Fruit fly (Drosophila melanogaster) whole organism, adult: ENCODE results near the gene CG17826.

Experiments
- CG11617 ChIP-seq: fragments of 200-800 bp; sonication (Bioruptor generic); optimal IDR thresholded peaks from 2 replicates; lab custom pipeline; 2017; ENCODE audit warnings: mild to moderate bottlenecking, missing biosample characterization, missing genetic modification reagents, missing genetic modification characterization
- CG12768 ChIP-seq: fragments of 200-800 bp; sonication (Bioruptor generic); optimal IDR thresholded peaks from 2 replicates; lab custom pipeline; 2017; ENCODE audit warnings: missing biosample characterization, missing genetic modification characterization, mild to moderate bottlenecking, moderate library complexity, missing genetic modification reagents
- CG14711 ChIP-seq: fragments of 200-800 bp; sonication (Bioruptor generic); optimal IDR thresholded peaks from 2 replicates; lab custom pipeline; 2018; ENCODE audit warnings: missing biosample characterization, mild to moderate bottlenecking, missing genetic modification characterization, moderate library complexity
- CG1620 ChIP-seq: fragments of 200-800 bp; sonication (Bioruptor generic); optimal IDR thresholded peaks from 2 replicates; lab custom pipeline; 2016; ENCODE audit warnings: missing biosample characterization, missing genetic modification characterization
- CG33017 ChIP-seq: fragments of 200-800 bp; sonication (Bioruptor generic); optimal IDR thresholded peaks from 2 replicates; lab custom pipeline; 2018; ENCODE audit warnings: missing biosample characterization, mild to moderate bottlenecking, missing genetic modification characterization, moderate library complexity
- CG5204 ChIP-seq: fragments of 200-800 bp; sonication (Bioruptor generic); optimal IDR thresholded peaks from 2 replicates; lab custom pipeline; 2016; ENCODE audit warnings: missing biosample characterization, missing genetic modification characterization
- CG7045 ChIP-seq: fragments of 200-800 bp; sonication (Bioruptor generic); optimal IDR thresholded peaks from 2 replicates; lab custom pipeline; 2017; ENCODE audit warnings: missing biosample characterization, mild to moderate bottlenecking, missing genetic modification characterization
- CG7101 ChIP-seq: fragments of 200-800 bp; sonication (Bioruptor generic); optimal IDR thresholded peaks from 2 replicates; lab custom pipeline; 2018; ENCODE audit warnings: missing biosample characterization, mild to moderate bottlenecking, missing genetic modification characterization, moderate library complexity
- Clk ChIP-seq: fragments of 200-800 bp; sonication (Bioruptor generic); optimal IDR thresholded peaks from 2 replicates; lab custom pipeline; 2017; ENCODE audit warnings: missing biosample characterization, missing genetic modification characterization
- Crg-1 ChIP-seq: fragments of 200-800 bp; sonication (Bioruptor generic); optimal IDR thresholded peaks from 2 replicates; lab custom pipeline; 2016; ENCODE audit warnings: missing biosample characterization, missing genetic modification characterization
- Hr96 ChIP-seq: fragments of 200-800 bp; sonication (Bioruptor generic); optimal IDR thresholded peaks from 2 replicates; lab custom pipeline; 2016; ENCODE audit warnings: missing biosample characterization, missing genetic modification characterization
- Mnt ChIP-seq: fragments of 200-800 bp; sonication (Bioruptor generic); optimal IDR thresholded peaks from 2 replicates; lab custom pipeline; 2016; ENCODE audit warnings: missing biosample characterization, mild to moderate bottlenecking, missing genetic modification characterization
- bab1 ChIP-seq: fragments of 200-800 bp; sonication (Bioruptor generic); optimal IDR thresholded peaks from 3 replicates; lab custom pipeline; 2019; ENCODE audit warnings: missing biosample characterization, mild to moderate bottlenecking, missing genetic modification characterization, moderate library complexity
- cic ChIP-seq: fragments of 200-800 bp; sonication (Bioruptor generic); optimal IDR thresholded peaks from 2 replicates; lab custom pipeline; 2017; ENCODE audit warnings: missing biosample characterization, mild to moderate bottlenecking, missing genetic modification characterization, moderate library complexity
- cnc ChIP-seq, 2 experiments: fragments of >200 bp; optimal IDR thresholded peaks; 2 replicates each; lab custom pipeline; 2017
- kay ChIP-seq: fragments of 200-800 bp; sonication (Bioruptor generic); peaks from one replicate; lab custom pipeline; 2016; ENCODE audit warnings: missing biosample characterization, missing genetic modification characterization, borderline replicate concordance
- ovo ChIP-seq: fragments of 200-800 bp; sonication (Bioruptor generic); optimal IDR thresholded peaks from 2 replicates; lab custom pipeline; 2016; ENCODE audit warnings: missing biosample characterization, missing genetic modification characterization
- pad ChIP-seq: fragments of 200-800 bp; sonication (Bioruptor generic); optimal IDR thresholded peaks from 3 replicates; lab custom pipeline; 2017; ENCODE audit warnings: missing biosample characterization, missing genetic modification characterization, mild to moderate bottlenecking, moderate library complexity, missing genetic modification reagents
- tj ChIP-seq: fragments of 200-800 bp; sonication (Bioruptor generic); optimal IDR thresholded peaks from 3 replicates; lab custom pipeline; 2017; ENCODE audit warnings: missing biosample characterization, mild to moderate bottlenecking, missing genetic modification characterization, moderate library complexity
- toe ChIP-seq: fragments of 200-800 bp; sonication (Bioruptor generic); optimal IDR thresholded peaks from 2 replicates; lab custom pipeline; 2016; ENCODE audit warnings: missing biosample characterization, missing genetic modification characterization

Gene CG17826

dm6 chr3L:11953783-11954182 is 4.1 kb downstream of the CG17826 start, which contains the start of gene CG7248:
CG7248 (plus strand) TSS chr3L:11954083.
- TF ChIP-seq Crg-1 (GFP tag; lab: Kevin White, UChicago) (no peak), kay (GFP tag; lab: Kevin White, UChicago) (peak; percentile 7)

- TF ChIP-seq ovo (GFP tag; lab: Kevin White, UChicago) (no peak), CG33017 (no peak)
These were observed 8.2 kb downstream of the CG17826 start, which contains the start of the genes CG11570 and CG43294 for dm6 chr3L:11957669-11958333. CG11570 (minus strand) TSS chr3L:11957769. CG43294 (plus strand) TSS chr3L:11958283.

dm6 chr3L:11966104-11966503 is 16.5 kb downstream of the CG17826 start, which contains the start of gene prc:
prc (minus strand) TSS chr3L:11966131.
- TF ChIP-seq CG5204 (GFP tag; lab: Kevin White, UChicago) (no peak), CG11617 (GFP tag; lab: Kevin White, UChicago) (no peak), Mnt (GFP tag; lab: Kevin White, UChicago) (no peak), ovo (GFP tag; lab: Kevin White, UChicago) (no peak), Crg-1 (GFP tag; lab: Kevin White, UChicago) (no peak), pad (GFP tag; lab: Kevin White, UChicago) (no peak), tj (GFP tag; lab: Kevin White, UChicago) (no peak), kay (GFP tag; lab: Kevin White, UChicago) (no peak), CG1620 (GFP tag; lab: Kevin White, UChicago) (no peak), CG12768 (GFP tag; lab: Kevin White, UChicago) (no peak), CG7101 (tag; lab: Kevin White, UChicago) (no peak), Clk (GFP tag; lab: Kevin White, UChicago) (no peak), toe (GFP tag; lab: Kevin White, UChicago) (no peak), cnc (optimal IDR thresholded peaks at IDR 0.05; lab: Kevin White, UChicago) (no peak)

dm6 chr3L:11972879-11973278 is 23.2 kb downstream of the CG17826 start, which contains the start of gene Muc68E:
Muc68E (minus strand) TSS chr3L:11972979.
- TF ChIP-seq CG7045 (GFP tag; lab: Kevin White, UChicago), result no peak
- no peak for TF ChIP-seq CG33017
- TF ChIP-seq CG12768 (GFP tag; lab: Kevin White, UChicago), result no peak
- TF ChIP-seq ovo (GFP tag; lab: Kevin White, UChicago), result no peak
- TF ChIP-seq cic (GFP tag; lab: Kevin White, UChicago), result no peak
- TF ChIP-seq CG14711 (tag; lab: Kevin White, UChicago), result no peak
- no peak for TF ChIP-seq pad (GFP tag; lab: Kevin White, UChicago)
- TF ChIP-seq CG7101 (tag; lab: Kevin White, UChicago), result no peak
- no peak for TF ChIP-seq cnc (optimal IDR thresholded peaks at IDR 0.05; lab: Kevin White, UChicago)
- no peak for TF ChIP-seq Hr96 (GFP tag; lab: Kevin White, UChicago)
- no peak for TF ChIP-seq tj (GFP tag; lab: Kevin White, UChicago)

- TF ChIP-seq CG5204 (GFP tag; lab: Kevin White, UChicago), result no peak
- no peak for TF ChIP-seq CG11617 (GFP tag; lab: Kevin White, UChicago)
- TF ChIP-seq toe (GFP tag; lab: Kevin White, UChicago), result no peak
- TF ChIP-seq Mnt (GFP tag; lab: Kevin White, UChicago), result no peak
- TF ChIP-seq bab1, result no peak
- no peak for TF ChIP-seq pad (GFP tag; lab: Kevin White, UChicago)
- no peak for TF ChIP-seq Hr96 (GFP tag; lab: Kevin White, UChicago)
- TF ChIP-seq cnc (optimal IDR thresholded peaks at IDR 0.05; lab: Kevin White, UChicago), result no peak
- TF ChIP-seq ovo (GFP tag; lab: Kevin White, UChicago), result no peak
- peak; percentile 29 for TF ChIP-seq CG7101 (tag; lab: Kevin White, UChicago)
- no peak for TF ChIP-seq Clk (GFP tag; lab: Kevin White, UChicago)
- no peak for TF ChIP-seq kay (GFP tag; lab: Kevin White, UChicago)
- TF ChIP-seq CG1620 (GFP tag; lab: Kevin White, UChicago), result no peak
- no peak for TF ChIP-seq tj (GFP tag; lab: Kevin White, UChicago)
- TF ChIP-seq CG7045 (GFP tag; lab: Kevin White, UChicago), result no peak
- TF ChIP-seq Crg-1 (GFP tag; lab: Kevin White, UChicago), result no peak
- no peak for TF ChIP-seq CG12768 (GFP tag; lab: Kevin White, UChicago)
- peak; percentile 23 for TF ChIP-seq CG33017
- TF ChIP-seq cic (GFP tag; lab: Kevin White, UChicago), result no peak
- peak; percentile 39 for TF ChIP-seq CG14711 (tag; lab: Kevin White, UChicago)
These were observed 24.1 kb downstream of the CG17826 start, which contains the start of gene CG42397 for dm6 chr3L:11973690-11974089. CG42397 (minus strand) TSS chr3L:11973790.

- TF ChIP-seq CG7101 (tag; lab: Kevin White, UChicago), result no peak
- no peak for TF ChIP-seq Hr96 (GFP tag; lab: Kevin White, UChicago)
- TF ChIP-seq Crg-1 (GFP tag; lab: Kevin White, UChicago), result no peak
- no peak for TF ChIP-seq ovo (GFP tag; lab: Kevin White, UChicago)
These were observed 25.0 kb downstream of the CG17826 start, which contains the start of gene CG14125 for dm6 chr3L:11974605-11975004. CG14125 (plus strand) TSS chr3L:11974905.
